Worm (Caenorhabditis elegans): ENCODE measurements around the gene mel-32.

The mel-32 gene

ce11 chrIII:6463679-6464078, 20.9 kb upstream of the mel-32 start, which contains the start of gene dlc-1:
Gene dlc-1, minus strand, starts transcription at chrIII:6463779.
- TF ChIP-seq ceh-16 (tag; optimal IDR thresholded peaks at IDR 0.05) (no peak), nhr-21 (tag; optimal IDR thresholded peaks at IDR 0.05) (no peak), gmeb-1 (tag; optimal IDR thresholded peaks at IDR 0.05) (no peak), unc-55 (GFP tag; optimal IDR thresholded peaks at IDR 0.05) (no peak), lin-13 (GFP tag; optimal IDR thresholded peaks at IDR 0.05) (no peak), sem-4 (tag; optimal IDR thresholded peaks at IDR 0.05) (no peak)

- TF ChIP-seq nhr-25 (tag; optimal IDR thresholded peaks at IDR 0.05), result no peak
- TF ChIP-seq ceh-82 (tag; optimal IDR thresholded peaks at IDR 0.05), result no peak
- TF ChIP-seq alr-1 (tag; optimal IDR thresholded peaks at IDR 0.05), result no peak
- no peak for TF ChIP-seq mdl-1 (tag; optimal IDR thresholded peaks at IDR 0.05)
- TF ChIP-seq ceh-16 (tag; optimal IDR thresholded peaks at IDR 0.05), result no peak
- no peak for TF ChIP-seq nhr-23 (tag; optimal IDR thresholded peaks at IDR 0.05)
- TF ChIP-seq R02D3.7 (tag; optimal IDR thresholded peaks at IDR 0.05), result no peak
- TF ChIP-seq snpc-4 (tag; optimal IDR thresholded peaks at IDR 0.05), result no peak
- TF ChIP-seq skn-1 (tag; optimal IDR thresholded peaks at IDR 0.05), result no peak
- peak in 1 of 2 experiments; percentile 58 for TF ChIP-seq lsy-2 (tag; optimal IDR thresholded peaks at IDR 0.05)
- TF ChIP-seq unc-39 (tag; optimal IDR thresholded peaks at IDR 0.05), result no peak
- no peak for TF ChIP-seq dmd-4 (tag; optimal IDR thresholded peaks at IDR 0.05)
- no peak for TF ChIP-seq mbf-1 (tag; optimal IDR thresholded peaks at IDR 0.05)
- no peak for TF ChIP-seq sma-9 (GFP tag; optimal IDR thresholded peaks at IDR 0.05)
- TF ChIP-seq sma-9 (tag; optimal IDR thresholded peaks at IDR 0.05), result no peak
- peak; percentile 15 for TF ChIP-seq lin-13 (GFP tag; optimal IDR thresholded peaks at IDR 0.05)
- no peak for TF ChIP-seq Y55F3AM.14 (GFP tag; optimal IDR thresholded peaks at IDR 0.05)
- TF ChIP-seq ztf-4 (tag; optimal IDR thresholded peaks at IDR 0.05), result peak; percentile 29
- no peak for TF ChIP-seq nhr-21 (tag; optimal IDR thresholded peaks at IDR 0.05)
- no peak for TF ChIP-seq gmeb-1 (tag; optimal IDR thresholded peaks at IDR 0.05)
- no peak for TF ChIP-seq unc-62 (GFP tag; optimal IDR thresholded peaks at IDR 0.05)
- no peak for TF ChIP-seq nhr-77 (tag; optimal IDR thresholded peaks at IDR 0.05)
- TF ChIP-seq sma-3 (GFP tag; optimal IDR thresholded peaks at IDR 0.05), result peak; percentile 45
- TF ChIP-seq elt-3 (tag; optimal IDR thresholded peaks at IDR 0.05), result no peak
- no peak for TF ChIP-seq fos-1 (tag; optimal IDR thresholded peaks at IDR 0.05)
- TF ChIP-seq nhr-129 (tag; optimal IDR thresholded peaks at IDR 0.05), result peak; percentile 25
- TF ChIP-seq elt-1 (tag; optimal IDR thresholded peaks at IDR 0.05), result no peak
- TF ChIP-seq ama-1 (optimal IDR thresholded peaks at IDR 0.05), result peak; percentile 56
- no peak for TF ChIP-seq unc-55 (GFP tag; optimal IDR thresholded peaks at IDR 0.05)
- TF ChIP-seq C34F6.9 (tag; optimal IDR thresholded peaks at IDR 0.05), result no peak
- TF ChIP-seq ztf-11 (tag; optimal IDR thresholded peaks at IDR 0.05), result no peak
- TF ChIP-seq ztf-1 (GFP tag; conservative IDR thresholded peaks at IDR 0.05), result no peak
- TF ChIP-seq egl-27 (tag; optimal IDR thresholded peaks at IDR 0.05), result no peak
- no peak for TF ChIP-seq nhr-12 (tag; optimal IDR thresholded peaks at IDR 0.05)
- no peak for TF ChIP-seq nhr-237 (tag; optimal IDR thresholded peaks at IDR 0.05)
- no peak for TF ChIP-seq nhr-10 (tag; optimal IDR thresholded peaks at IDR 0.05)
- TF ChIP-seq zag-1 (tag; optimal IDR thresholded peaks at IDR 0.05), result no peak
- no peak for TF ChIP-seq mab-5 (tag; optimal IDR thresholded peaks at IDR 0.05)
- TF ChIP-seq nhr-11 (tag; optimal IDR thresholded peaks at IDR 0.05), result no peak
- no peak for TF ChIP-seq lin-39 (tag; optimal IDR thresholded peaks at IDR 0.05)
- no peak for TF ChIP-seq aly-2 (tag; optimal IDR thresholded peaks at IDR 0.05)
- TF ChIP-seq blmp-1 (tag; optimal IDR thresholded peaks at IDR 0.05; ENCODE audit: insufficient read depth), result no peak
- TF ChIP-seq F13H6.1 (tag; optimal IDR thresholded peaks at IDR 0.05), result no peak
- TF ChIP-seq ZK546.5 (tag; optimal IDR thresholded peaks at IDR 0.05), result no peak
- TF ChIP-seq nhr-6 (tag; optimal IDR thresholded peaks at IDR 0.05), result peak; percentile 19
- no peak for TF ChIP-seq peb-1 (tag; optimal IDR thresholded peaks at IDR 0.05)
- peak; percentile 10 for TF ChIP-seq crh-2 (tag; optimal IDR thresholded peaks at IDR 0.05)
- TF ChIP-seq lin-11 (tag; optimal IDR thresholded peaks at IDR 0.05), result no peak
- TF ChIP-seq sem-4 (tag; optimal IDR thresholded peaks at IDR 0.05), result no peak
Observed at ce11 chrIII:6462610-6463009, 19.8 kb upstream of the mel-32 start, which contains the start of gene T26A5.8. Gene T26A5.8, minus strand, starts transcription at chrIII:6462856.

Measured in whole organism, L2 larva.